Worm (Caenorhabditis elegans) whole organism, young adult: ENCODE data around the gene pals-21.

Source experiments
- B0019.2 ChIP-seq: fragments of 200-800 bp; sonication (Bioruptor generic); conservative IDR thresholded peaks from 2 replicates; pipeline ENCODE4 v1.3.6; 2022; ENCODE audit warnings: missing genetic modification reagents, missing genetic modification characterization, missing compliant biosample characterization
- B0261.1 ChIP-seq: sonication (generic microtip); optimal IDR thresholded peaks from 2 replicates; lab custom pipeline; 2016; ENCODE audit warnings: mild to moderate bottlenecking, missing genetic modification characterization, moderate library complexity, missing compliant biosample characterization
- B0336.3 ChIP-seq: fragments of 200-800 bp; sonication (Bioruptor generic); IDR thresholded peaks from 2 replicates; pipeline ENCODE4 v1.3.6; 2022; ENCODE audit warnings: missing genetic modification characterization, missing compliant biosample characterization
- C06A6.2 ChIP-seq: fragments of 200-800 bp; sonication (Bioruptor generic); conservative IDR thresholded peaks from 2 replicates; pipeline ENCODE4 v1.3.6; 2022; ENCODE audit warnings: missing genetic modification characterization, missing compliant biosample characterization
- C17E4.6 ChIP-seq: fragments of 200-800 bp; sonication (Bioruptor generic); IDR thresholded peaks from 2 replicates; pipeline ENCODE4 v1.3.6; 2022; ENCODE audit warnings: missing genetic modification reagents, missing genetic modification characterization, missing compliant biosample characterization
- F23B12.7 ChIP-seq: sonication (generic microtip); optimal IDR thresholded peaks from 2 replicates; lab custom pipeline; 2017; ENCODE audit warnings: missing genetic modification characterization, mild to moderate bottlenecking, missing compliant biosample characterization, antibody characterized with exemption, moderate library complexity; ENCODE audit not compliant: insufficient read depth
- F37B4.10 ChIP-seq: fragments of 200-800 bp; sonication (Bioruptor generic); IDR thresholded peaks from 2 replicates; pipeline ENCODE4 v1.3.6; 2022; ENCODE audit warnings: missing genetic modification characterization, missing compliant biosample characterization
- F49E8.2 ChIP-seq: sonication (generic microtip); optimal IDR thresholded peaks from 3 replicates; lab custom pipeline; 2017; ENCODE audit warnings: missing genetic modification characterization, mild to moderate bottlenecking, missing compliant biosample characterization, antibody characterized with exemption, moderate library complexity; ENCODE audit not compliant: insufficient read depth
- F55B11.4 ChIP-seq: sonication (generic microtip); optimal IDR thresholded peaks from 2 replicates; lab custom pipeline; 2016; ENCODE audit warnings: missing compliant biosample characterization, missing genetic modification characterization, borderline replicate concordance; ENCODE audit not compliant: insufficient read depth
- T07F8.4 ChIP-seq: sonication (generic microtip); optimal IDR thresholded peaks from 2 replicates; lab custom pipeline; 2016; ENCODE audit warnings: mild to moderate bottlenecking, missing genetic modification characterization, moderate library complexity, missing compliant biosample characterization
- T26A5.8 ChIP-seq: sonication (generic microtip); optimal IDR thresholded peaks from 2 replicates; lab custom pipeline; 2016; ENCODE audit warnings: missing genetic modification characterization, missing compliant biosample characterization
- ZK185.1 ChIP-seq: sonication (generic microtip); optimal IDR thresholded peaks from 2 replicates; lab custom pipeline; 2016; ENCODE audit warnings: mild to moderate bottlenecking, missing genetic modification characterization, missing compliant biosample characterization; ENCODE audit not compliant: poor library complexity, severe bottlenecking
- ama-1 ChIP-seq, 3 experiments: fragments of 150-350 bp in 1 of 3; sonication (generic microtip) in 2 of 3; optimal IDR thresholded peaks; 2 replicates each; lab custom pipeline; 2014 to 2018; ENCODE audit warnings: missing biosample characterization in 2 of 3, missing genetic modification characterization in 2 of 3, missing genetic modification reagents in 2 of 3
- aptf-2 ChIP-seq: fragments of 200-800 bp; sonication (Bioruptor generic); conservative IDR thresholded peaks from 2 replicates; pipeline ENCODE4 v1.3.6; 2022; ENCODE audit warnings: missing genetic modification reagents, missing genetic modification characterization, missing compliant biosample characterization
- atf-7 ChIP-seq: sonication (generic microtip); optimal IDR thresholded peaks from 2 replicates; lab custom pipeline; 2017; ENCODE audit warnings: mild to moderate bottlenecking, missing genetic modification characterization, missing compliant biosample characterization
- attf-3 ChIP-seq: fragments of 200-800 bp; sonication (Bioruptor generic); conservative IDR thresholded peaks from 2 replicates; pipeline ENCODE4 v1.3.6; 2022; ENCODE audit warnings: missing genetic modification reagents, missing genetic modification characterization, missing compliant biosample characterization
- attf-5 ChIP-seq: fragments of 200-800 bp; sonication (Bioruptor generic); optimal IDR thresholded peaks from 2 replicates; lab custom pipeline; 2018; ENCODE audit warnings: mild to moderate bottlenecking, missing genetic modification characterization, missing compliant biosample characterization
- ccch-3 ChIP-seq: fragments of 200-800 bp; sonication (Bioruptor generic); optimal IDR thresholded peaks from 2 replicates; lab custom pipeline; 2018; ENCODE audit warnings: mild to moderate bottlenecking, missing genetic modification characterization, missing compliant biosample characterization
- cebp-2 ChIP-seq: fragments of 200-800 bp; sonication (Bioruptor generic); IDR thresholded peaks from 2 replicates; pipeline ENCODE4 v1.3.6; 2022; ENCODE audit warnings: missing genetic modification characterization, missing compliant biosample characterization
- ceh-100 ChIP-seq: fragments of 200-800 bp; sonication (Bioruptor generic); IDR thresholded peaks from 2 replicates; pipeline ENCODE4 v1.3.6; 2022; ENCODE audit warnings: missing genetic modification reagents, missing genetic modification characterization, missing compliant biosample characterization
- ceh-40 ChIP-seq: fragments of 200-800 bp; sonication (Bioruptor generic); IDR thresholded peaks from 2 replicates; pipeline ENCODE4 v1.3.6; 2022; ENCODE audit warnings: missing genetic modification characterization, missing compliant biosample characterization
- ceh-58 ChIP-seq: fragments of 200-800 bp; sonication (Bioruptor generic); IDR thresholded peaks from 2 replicates; pipeline ENCODE4 v1.3.6; 2022; ENCODE audit warnings: missing genetic modification characterization, missing compliant biosample characterization
- ceh-79 ChIP-seq: sonication (generic microtip); optimal IDR thresholded peaks from 2 replicates; lab custom pipeline; 2017; ENCODE audit warnings: mild to moderate bottlenecking, missing genetic modification characterization, missing compliant biosample characterization
- ceh-91 ChIP-seq: fragments of 200-800 bp; sonication (Bioruptor generic); IDR thresholded peaks from 2 replicates; pipeline ENCODE4 v1.3.6; 2022; ENCODE audit warnings: missing genetic modification reagents, missing genetic modification characterization, missing compliant biosample characterization
- dox-1 ChIP-seq: fragments of 200-800 bp; sonication (Bioruptor generic); IDR thresholded peaks from 2 replicates; pipeline ENCODE4 v1.3.6; 2022; ENCODE audit warnings: missing genetic modification reagents, missing genetic modification characterization, missing compliant biosample characterization
- efl-1 ChIP-seq: fragments of 150-350 bp; optimal IDR thresholded peaks from 2 replicates; lab custom pipeline; 2014; ENCODE audit warnings: missing biosample characterization, missing genetic modification reagents, missing genetic modification characterization
- egrh-3 ChIP-seq: fragments of 200-800 bp; sonication (Bioruptor generic); IDR thresholded peaks from 2 replicates; pipeline ENCODE4 v1.3.6; 2022; ENCODE audit warnings: missing genetic modification reagents, missing genetic modification characterization, missing compliant biosample characterization
- hlh-12 ChIP-seq: sonication (generic microtip); optimal IDR thresholded peaks from 2 replicates; lab custom pipeline; 2016; ENCODE audit warnings: missing genetic modification characterization, missing compliant biosample characterization
- hlh-26 ChIP-seq: fragments of 200-800 bp; sonication (Bioruptor generic); conservative IDR thresholded peaks from 2 replicates; pipeline ENCODE4 v1.3.6; 2022; ENCODE audit warnings: missing genetic modification reagents, missing genetic modification characterization, missing compliant biosample characterization
- let-526 ChIP-seq: fragments of 200-800 bp; sonication (Bioruptor generic); IDR thresholded peaks from 2 replicates; pipeline ENCODE4 v1.3.6; 2022; ENCODE audit warnings: missing genetic modification reagents, missing genetic modification characterization, missing compliant biosample characterization
- lin-26 ChIP-seq: fragments of 200-800 bp; sonication (Bioruptor generic); IDR thresholded peaks from 2 replicates; pipeline ENCODE4 v1.3.6; 2022; ENCODE audit warnings: missing genetic modification reagents, missing genetic modification characterization, missing compliant biosample characterization
- madf-3 ChIP-seq: fragments of 200-800 bp; sonication (Bioruptor generic); IDR thresholded peaks from 2 replicates; pipeline ENCODE4 v1.3.6; 2022; ENCODE audit warnings: missing genetic modification reagents, missing genetic modification characterization, missing compliant biosample characterization
- madf-8 ChIP-seq: fragments of 200-800 bp; sonication (Bioruptor generic); conservative IDR thresholded peaks from 2 replicates; pipeline ENCODE4 v1.3.6; 2022; ENCODE audit warnings: missing genetic modification reagents, missing genetic modification characterization, missing compliant biosample characterization
- mel-28 ChIP-seq: sonication (generic microtip); optimal IDR thresholded peaks from 2 replicates; lab custom pipeline; 2016; ENCODE audit warnings: borderline replicate concordance, mild to moderate bottlenecking, missing genetic modification characterization, missing compliant biosample characterization
- mxl-1 ChIP-seq: sonication (generic microtip); optimal IDR thresholded peaks from 2 replicates; lab custom pipeline; 2016; ENCODE audit warnings: missing genetic modification characterization, missing compliant biosample characterization
- nhr-120 ChIP-seq: fragments of 200-800 bp; sonication (Bioruptor generic); IDR thresholded peaks from 2 replicates; pipeline ENCODE4 v1.3.6; 2022; ENCODE audit warnings: missing genetic modification characterization, missing compliant biosample characterization
- nhr-179 ChIP-seq: sonication (generic microtip); optimal IDR thresholded peaks from 2 replicates; lab custom pipeline; 2016; ENCODE audit warnings: mild to moderate bottlenecking, missing genetic modification characterization, missing compliant biosample characterization
- nhr-80 ChIP-seq: sonication (generic microtip); optimal IDR thresholded peaks from 2 replicates; lab custom pipeline; 2016; ENCODE audit warnings: missing genetic modification characterization, missing compliant biosample characterization
- rpc-1 ChIP-seq, 2 experiments: fragments of 150-350 bp in 1 of 2; sonication (generic microtip) in 1 of 2; optimal IDR thresholded peaks; 2 replicates each; lab custom pipeline; 2014 to 2018; ENCODE audit warnings: missing biosample characterization in 1 of 2, missing genetic modification characterization in 1 of 2, missing genetic modification reagents in 1 of 2, missing genotype in 1 of 2
- snpc-1.1 ChIP-seq: sonication (generic microtip); optimal IDR thresholded peaks from 2 replicates; lab custom pipeline; 2017; ENCODE audit warnings: missing genetic modification characterization, mild to moderate bottlenecking, missing compliant biosample characterization, antibody characterized with exemption, moderate library complexity, missing genotype, missing genetic modification reagents; ENCODE audit not compliant: insufficient read depth
- snpc-1.3 ChIP-seq: sonication (generic microtip); optimal IDR thresholded peaks from 2 replicates; lab custom pipeline; 2017; ENCODE audit warnings: missing genetic modification characterization, mild to moderate bottlenecking, missing compliant biosample characterization, antibody characterized with exemption, moderate library complexity, missing genotype, missing genetic modification reagents; ENCODE audit not compliant: insufficient read depth
- somi-1 ChIP-seq: fragments of 200-800 bp; sonication (Bioruptor generic); optimal IDR thresholded peaks from 2 replicates; lab custom pipeline; 2018; ENCODE audit warnings: mild to moderate bottlenecking, missing genetic modification characterization, missing compliant biosample characterization
- unc-130 ChIP-seq: sonication (generic microtip); optimal IDR thresholded peaks from 2 replicates; lab custom pipeline; 2016; ENCODE audit warnings: missing genetic modification reagents, missing genetic modification characterization, missing compliant biosample characterization
- unc-62 ChIP-seq: fragments of 150-350 bp; optimal IDR thresholded peaks from 2 replicates; lab custom pipeline; 2014; ENCODE audit warnings: missing biosample characterization, missing genetic modification reagents, missing genetic modification characterization
- ztf-25 ChIP-seq: fragments of 200-800 bp; sonication (Bioruptor generic); IDR thresholded peaks from 2 replicates; pipeline ENCODE4 v1.3.6; 2022; ENCODE audit warnings: missing genetic modification reagents, missing genetic modification characterization, missing compliant biosample characterization

pals-21 gene

ce11 chrIII:1419146-1419636 is 38.8 kb upstream of the pals-21 start, which contains the start of gene Y82E9BR.3 (continued):
- TF ChIP-seq B0019.2 (GFP tag; lab: Robert Waterston, UW), result no peak
- TF ChIP-seq T07F8.4 (tag; lab: Kevin White, UChicago), result no peak
- TF ChIP-seq ztf-25 (GFP tag; lab: Robert Waterston, UW), result no peak
- no peak for TF ChIP-seq ceh-79 (tag; lab: Kevin White, UChicago)
- no peak for TF ChIP-seq snpc-1.1 (tag; lab: Kevin White, UChicago)
- 0 out of 2 replicates have a peak, but pooled peaks have one; percentile 3 for TF ChIP-seq ceh-40 (GFP tag; lab: Robert Waterston, UW)
- no peak for TF ChIP-seq somi-1 (GFP tag; lab: Kevin White, UChicago)
- no peak for TF ChIP-seq rpc-1 (optimal IDR thresholded peaks at IDR 0.05; lab: Kevin White, UChicago)
- no peak for TF ChIP-seq rpc-1 (tag; optimal IDR thresholded peaks at IDR 0.05; lab: Kevin White, UChicago)
- no peak for TF ChIP-seq B0336.3 (GFP tag; lab: Robert Waterston, UW)

- TF ChIP-seq unc-62, result no peak
- peak; percentile 85 for TF ChIP-seq F23B12.7 (tag; lab: Kevin White, UChicago)
- peak; percentile 62 for TF ChIP-seq snpc-1.3 (tag; lab: Kevin White, UChicago)
- no peak for TF ChIP-seq ccch-3 (GFP tag; lab: Kevin White, UChicago)
- no peak for TF ChIP-seq hlh-12 (tag; lab: Kevin White, UChicago)
- 0 out of 2 replicates have a peak, but pooled peaks have one; percentile 79 for TF ChIP-seq F37B4.10 (GFP tag; lab: Robert Waterston, UW)
- TF ChIP-seq let-526 (GFP tag; lab: Robert Waterston, UW), result no peak
- peak; percentile 65; the same call in 1 of the 2 replicates for TF ChIP-seq C17E4.6 (GFP tag; lab: Robert Waterston, UW)
- peak; percentile 49 for TF ChIP-seq ZK185.1 (tag; lab: Kevin White, UChicago)
- peak; percentile 43; the same call in 1 of the 2 replicates for TF ChIP-seq attf-3
- peak; percentile 14 for TF ChIP-seq rpc-1 (optimal IDR thresholded peaks at IDR 0.05; lab: Kevin White, UChicago)
- TF ChIP-seq rpc-1 (tag; optimal IDR thresholded peaks at IDR 0.05; lab: Kevin White, UChicago), result no peak
- TF ChIP-seq ceh-100 (GFP tag; lab: Robert Waterston, UW), result peak; percentile 12; the same call in 1 of the 2 replicates
- TF ChIP-seq egrh-3 (GFP tag; lab: Robert Waterston, UW), result peak; percentile 89
- peak; percentile 79 for TF ChIP-seq C06A6.2
- TF ChIP-seq ama-1 (optimal IDR thresholded peaks at IDR 0.05; lab: Kevin White, UChicago), result no peak
- TF ChIP-seq ama-1 (GFP tag; optimal IDR thresholded peaks at IDR 0.05; lab: Kevin White, UChicago), result no peak
- TF ChIP-seq efl-1 (GFP tag; lab: Kevin White, UChicago), result peak; percentile 18
- TF ChIP-seq madf-8 (GFP tag; lab: Robert Waterston, UW), result no peak; the same call in 1 of the 2 replicates
- peak; percentile 62 for TF ChIP-seq nhr-80 (tag; lab: Kevin White, UChicago)
- no peak for TF ChIP-seq nhr-179
- TF ChIP-seq atf-7 (tag; lab: Kevin White, UChicago), result peak; percentile 56
- TF ChIP-seq cebp-2 (GFP tag; lab: Robert Waterston, UW), result no peak
- TF ChIP-seq lin-26, result peak; percentile 26
- TF ChIP-seq B0261.1 (tag; lab: Kevin White, UChicago), result peak; percentile 14
- no peak for TF ChIP-seq nhr-120 (GFP tag; lab: Robert Waterston, UW)
- TF ChIP-seq T26A5.8 (tag; lab: Kevin White, UChicago), result no peak
- peak; percentile 48 for TF ChIP-seq F49E8.2 (tag; lab: Kevin White, UChicago)
- TF ChIP-seq F55B11.4 (tag; lab: Kevin White, UChicago), result no peak
- TF ChIP-seq ceh-91 (GFP tag; lab: Robert Waterston, UW), result peak; percentile 74
- TF ChIP-seq mxl-1 (tag; lab: Kevin White, UChicago), result no peak
- TF ChIP-seq B0019.2 (GFP tag; lab: Robert Waterston, UW), result peak; percentile 52; the same call in 1 of the 2 replicates
- peak; percentile 97 for TF ChIP-seq madf-3
- TF ChIP-seq mel-28 (tag; lab: Kevin White, UChicago), result no peak
- TF ChIP-seq aptf-2 (GFP tag; lab: Robert Waterston, UW), result no peak
- TF ChIP-seq unc-130 (GFP tag; lab: Kevin White, UChicago), result peak; percentile 34
- peak; percentile 93 for TF ChIP-seq dox-1 (GFP tag; lab: Robert Waterston, UW)
- no peak for TF ChIP-seq ztf-25 (GFP tag; lab: Robert Waterston, UW)
- peak; percentile 47 for TF ChIP-seq attf-5 (GFP tag; lab: Kevin White, UChicago)
- no peak for TF ChIP-seq hlh-26 (GFP tag; lab: Robert Waterston, UW)
- no peak for TF ChIP-seq ceh-58 (GFP tag; lab: Robert Waterston, UW)
Observed at ce11 chrIII:1418709-1419108, 38.3 kb upstream of the pals-21 start.
